Worm (Caenorhabditis elegans) whole organism, midembryonic: ENCODE results near the gene hecd-1.

ENCODE experiments used
- flt-1 ChIP-seq: fragments of 200-800 bp; sonication (Bioruptor generic); IDR thresholded peaks from 2 replicates; pipeline ENCODE4 v1.3.6; 2022; ENCODE audit warnings: missing genetic modification characterization, missing compliant biosample characterization
- med-1 ChIP-seq: sonication (generic microtip); optimal IDR thresholded peaks from 2 replicates; lab custom pipeline; 2017; ENCODE audit warnings: missing genetic modification characterization, mild to moderate bottlenecking, missing compliant biosample characterization, antibody characterized with exemption, missing genetic modification reagents; ENCODE audit not compliant: insufficient read depth
- ref-1 ChIP-seq: fragments of 200-800 bp; sonication (Bioruptor generic); conservative IDR thresholded peaks from 2 replicates; pipeline ENCODE4 v1.3.6; 2022; ENCODE audit warnings: missing genetic modification reagents, missing genetic modification characterization, missing compliant biosample characterization
- ztf-23 ChIP-seq: fragments of 200-800 bp; sonication (Bioruptor generic); IDR thresholded peaks from 2 replicates; pipeline ENCODE4 v1.3.6; 2022; ENCODE audit warnings: missing genetic modification reagents, missing genetic modification characterization, missing compliant biosample characterization
- ztf-29 ChIP-seq: fragments of 200-800 bp; sonication (Bioruptor generic); IDR thresholded peaks from 2 replicates; pipeline ENCODE4 v1.3.6; 2022; ENCODE audit warnings: missing genetic modification reagents, missing genetic modification characterization, missing compliant biosample characterization

DNA sequence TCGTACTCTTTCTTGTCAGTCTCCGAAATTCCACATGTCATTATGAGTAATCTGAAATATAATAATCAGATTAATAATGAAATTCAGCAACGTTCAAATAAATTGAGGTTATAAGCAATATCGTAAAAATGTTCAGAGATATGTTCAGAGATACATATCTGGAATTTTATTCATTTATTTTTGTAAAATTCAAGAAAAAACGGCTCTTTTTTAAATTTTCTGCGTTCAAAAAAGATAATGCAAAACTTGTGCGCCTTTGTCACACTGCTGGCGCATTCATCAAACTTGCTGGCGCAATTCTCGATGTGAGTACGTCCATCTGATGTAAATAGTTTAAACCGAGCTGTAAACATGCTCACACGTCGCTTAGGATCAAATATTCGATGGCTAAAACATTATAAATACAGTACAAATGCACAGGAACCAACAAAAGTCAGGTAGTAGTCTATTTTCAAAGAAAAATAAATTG lies 41.3 kb downstream of the hecd-1 start, which contains the start of the genes rde-8 and ZC477.3:
- TF ChIP-seq ref-1 (no peak), flt-1 (GFP tag; lab: Robert Waterston, UW) (no peak), ztf-23 (GFP tag; lab: Robert Waterston, UW) (no peak), med-1 (GFP tag; lab: Kevin White, UChicago) (no peak), ztf-29 (no peak)
